Worm (Caenorhabditis elegans) whole organism, L1 larva: ENCODE measurements around the gene Y39A3B.8.

ENCODE experiments used
- aha-1 ChIP-seq: fragments of 150-350 bp; optimal IDR thresholded peaks from 2 replicates; lab custom pipeline; 2014; ENCODE audit warnings: missing biosample characterization, missing genetic modification characterization
- aly-2 ChIP-seq: fragments of 150-350 bp; optimal IDR thresholded peaks from 2 replicates; lab custom pipeline; 2014; ENCODE audit warnings: missing biosample characterization, missing genetic modification characterization
- blmp-1 ChIP-seq: fragments of 150-350 bp; optimal IDR thresholded peaks from 2 replicates; lab custom pipeline; 2014; ENCODE audit warnings: missing biosample characterization, missing genetic modification characterization
- ceh-8 ChIP-seq: fragments of 200-800 bp; sonication (Bioruptor generic); optimal IDR thresholded peaks from 2 replicates; lab custom pipeline; 2018; ENCODE audit warnings: mild to moderate bottlenecking, missing genetic modification characterization, moderate library complexity, missing compliant biosample characterization
- efl-1 ChIP-seq, 4 experiments: fragments of 150-350 bp; optimal IDR thresholded peaks in 3 of 4; peaks in 1 of 4; 1 replicate in 1 of 4; 2 replicates in 3 of 4; lab custom pipeline; 2014; ENCODE audit warnings: missing biosample characterization in 2 of 4, missing genetic modification characterization in 2 of 4, missing genetic modification reagents in 2 of 4
- egl-27 ChIP-seq, 2 experiments: fragments of 150-350 bp in 1 of 2; sonication (generic microtip); optimal IDR thresholded peaks; 3 replicates each; lab custom pipeline; 2017 to 2018; ENCODE audit warnings: missing biosample characterization in 2 of 2, missing genetic modification characterization in 2 of 2, missing genetic modification reagents in 2 of 2
- elt-2 ChIP-seq: sonication (generic microtip); optimal IDR thresholded peaks from 2 replicates; lab custom pipeline; 2016; ENCODE audit warnings: missing genetic modification characterization, mild to moderate bottlenecking, inconsistent platforms, missing compliant biosample characterization, missing genetic modification reagents
- hlh-17 ChIP-seq: fragments of 200-800 bp; sonication (Bioruptor generic); optimal IDR thresholded peaks from 2 replicates; lab custom pipeline; 2018; ENCODE audit warnings: missing genetic modification characterization, mild to moderate bottlenecking, missing compliant biosample characterization, moderate library complexity, borderline replicate concordance
- hlh-4 ChIP-seq: sonication (generic microtip); optimal IDR thresholded peaks from 2 replicates; lab custom pipeline; 2016; ENCODE audit warnings: mild to moderate bottlenecking, missing genetic modification characterization, missing compliant biosample characterization
- hpl-2 ChIP-seq: fragments of 150-350 bp; optimal IDR thresholded peaks from 2 replicates; lab custom pipeline; 2014; ENCODE audit warnings: missing biosample characterization, missing genetic modification reagents, missing genetic modification characterization
- jun-1 ChIP-seq: fragments of 150-350 bp; optimal IDR thresholded peaks from 2 replicates; lab custom pipeline; 2014; ENCODE audit warnings: missing biosample characterization, missing genetic modification reagents, missing genetic modification characterization
- lin-13 ChIP-seq: fragments of 150-350 bp; optimal IDR thresholded peaks from 2 replicates; lab custom pipeline; 2014; ENCODE audit warnings: missing biosample characterization, missing genetic modification reagents, missing genetic modification characterization
- lin-14 ChIP-seq: fragments of 200-800 bp; sonication (Bioruptor generic); optimal IDR thresholded peaks from 2 replicates; lab custom pipeline; 2018; ENCODE audit warnings: mild to moderate bottlenecking, missing genetic modification characterization, moderate library complexity, missing compliant biosample characterization
- lin-39 ChIP-seq: fragments of 150-350 bp; optimal IDR thresholded peaks from 2 replicates; lab custom pipeline; 2014; ENCODE audit warnings: missing biosample characterization, missing genetic modification reagents, missing genetic modification characterization
- lir-3 ChIP-seq: sonication (generic microtip); optimal IDR thresholded peaks from 2 replicates; lab custom pipeline; 2016; ENCODE audit warnings: mild to moderate bottlenecking, missing genetic modification characterization, moderate library complexity, missing compliant biosample characterization; ENCODE audit not compliant: poor library complexity
- lsy-2 ChIP-seq, 2 experiments: fragments of 150-350 bp; optimal IDR thresholded peaks; 2 replicates each; lab custom pipeline; 2014; ENCODE audit warnings: missing biosample characterization in 2 of 2, missing genetic modification characterization in 2 of 2
- mab-9 ChIP-seq: fragments of 200-800 bp; sonication (Bioruptor generic); IDR thresholded peaks from 2 replicates; pipeline ENCODE4 v1.3.6; 2022; ENCODE audit warnings: missing genetic modification reagents, missing genetic modification characterization, missing compliant biosample characterization
- nhr-11 ChIP-seq: fragments of 150-350 bp; optimal IDR thresholded peaks from 2 replicates; lab custom pipeline; 2014; ENCODE audit warnings: missing biosample characterization, missing genetic modification characterization
- nhr-71 ChIP-seq: sonication (generic microtip); optimal IDR thresholded peaks from 2 replicates; lab custom pipeline; 2016; ENCODE audit warnings: mild to moderate bottlenecking, missing genetic modification characterization, moderate library complexity, missing compliant biosample characterization
- nhr-76 ChIP-seq: sonication (generic microtip); optimal IDR thresholded peaks from 2 replicates; lab custom pipeline; 2017; ENCODE audit warnings: missing biosample characterization, missing genetic modification characterization
- nhr-84 ChIP-seq: sonication (generic microtip); optimal IDR thresholded peaks from 2 replicates; lab custom pipeline; 2017; ENCODE audit warnings: missing biosample characterization, missing genetic modification characterization
- nhr-85 ChIP-seq: sonication (generic microtip); peaks from one replicate; lab custom pipeline; 2016; ENCODE audit warnings: missing genetic modification characterization, inconsistent platforms, missing compliant biosample characterization
- pax-3 ChIP-seq: fragments of 200-800 bp; sonication (Bioruptor generic); optimal IDR thresholded peaks from 2 replicates; lab custom pipeline; 2018; ENCODE audit warnings: mild to moderate bottlenecking, missing genetic modification characterization, moderate library complexity, missing compliant biosample characterization
- skn-1 ChIP-seq: fragments of 150-350 bp; optimal IDR thresholded peaks from 2 replicates; lab custom pipeline; 2014; ENCODE audit warnings: missing biosample characterization, missing genetic modification characterization
- sup-37 ChIP-seq: fragments of 200-800 bp; sonication (Bioruptor generic); optimal IDR thresholded peaks from 2 replicates; lab custom pipeline; 2018; ENCODE audit warnings: mild to moderate bottlenecking, missing genetic modification characterization, missing compliant biosample characterization
- tbx-2 ChIP-seq: sonication (generic microtip); optimal IDR thresholded peaks from 2 replicates; lab custom pipeline; 2016; ENCODE audit warnings: missing genetic modification characterization, missing compliant biosample characterization
- unc-30 ChIP-seq: sonication (generic microtip); optimal IDR thresholded peaks from 2 replicates; lab custom pipeline; 2017; ENCODE audit warnings: missing biosample characterization, missing genetic modification characterization
- unc-98 ChIP-seq: fragments of 200-800 bp; sonication (Bioruptor generic); IDR thresholded peaks from 2 replicates; pipeline ENCODE4 v1.3.6; 2022; ENCODE audit warnings: missing genetic modification characterization, missing compliant biosample characterization
- vab-15 ChIP-seq: sonication (generic microtip); optimal IDR thresholded peaks from 2 replicates; lab custom pipeline; 2017; ENCODE audit warnings: missing genotype, mild to moderate bottlenecking, missing genetic modification characterization, missing compliant biosample characterization
- zag-1 ChIP-seq: fragments of 150-350 bp; optimal IDR thresholded peaks from 2 replicates; lab custom pipeline; 2014; ENCODE audit warnings: missing biosample characterization, missing genetic modification characterization

Y39A3B.8 gene

DNA sequence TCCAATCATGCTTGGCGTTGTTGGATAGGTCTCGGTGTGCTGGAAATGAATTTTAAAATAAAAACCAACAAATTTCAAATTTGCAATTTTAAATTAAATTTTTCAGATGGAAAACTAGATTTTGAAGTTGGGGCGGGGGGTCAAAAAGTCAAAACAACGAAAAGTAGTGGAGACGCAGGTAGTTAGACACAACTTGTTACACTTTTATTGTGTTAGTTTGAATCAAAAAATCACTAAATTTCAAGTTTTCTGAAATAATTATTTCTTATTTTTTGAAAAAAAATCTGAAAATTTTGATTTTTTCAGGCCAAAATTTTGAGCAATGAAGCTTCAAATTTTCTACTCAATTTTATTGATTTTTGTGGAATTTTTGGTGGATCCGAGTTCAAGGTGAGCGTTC lies at the start of gene Y39A3B.8:
Gene Y39A3B.8, plus strand, starts transcription at position 301 of the 400 bp plus-strand sequence.
- TF ChIP-seq efl-1 (optimal IDR thresholded peaks at IDR 0.05; lab: Kevin White, UChicago) (no peak), efl-1 (GFP tag; optimal IDR thresholded peaks at IDR 0.05 in 1 of 2; lab: Kevin White, UChicago) (peak in 1 of 2 experiments; percentile 29), lin-14 (GFP tag; lab: Kevin White, UChicago) (no peak), elt-2 (tag; lab: Kevin White, UChicago) (no peak), sup-37 (GFP tag; lab: Kevin White, UChicago) (no peak)
- TF ChIP-seq, all 84 proteins: peak for 1

DNA sequence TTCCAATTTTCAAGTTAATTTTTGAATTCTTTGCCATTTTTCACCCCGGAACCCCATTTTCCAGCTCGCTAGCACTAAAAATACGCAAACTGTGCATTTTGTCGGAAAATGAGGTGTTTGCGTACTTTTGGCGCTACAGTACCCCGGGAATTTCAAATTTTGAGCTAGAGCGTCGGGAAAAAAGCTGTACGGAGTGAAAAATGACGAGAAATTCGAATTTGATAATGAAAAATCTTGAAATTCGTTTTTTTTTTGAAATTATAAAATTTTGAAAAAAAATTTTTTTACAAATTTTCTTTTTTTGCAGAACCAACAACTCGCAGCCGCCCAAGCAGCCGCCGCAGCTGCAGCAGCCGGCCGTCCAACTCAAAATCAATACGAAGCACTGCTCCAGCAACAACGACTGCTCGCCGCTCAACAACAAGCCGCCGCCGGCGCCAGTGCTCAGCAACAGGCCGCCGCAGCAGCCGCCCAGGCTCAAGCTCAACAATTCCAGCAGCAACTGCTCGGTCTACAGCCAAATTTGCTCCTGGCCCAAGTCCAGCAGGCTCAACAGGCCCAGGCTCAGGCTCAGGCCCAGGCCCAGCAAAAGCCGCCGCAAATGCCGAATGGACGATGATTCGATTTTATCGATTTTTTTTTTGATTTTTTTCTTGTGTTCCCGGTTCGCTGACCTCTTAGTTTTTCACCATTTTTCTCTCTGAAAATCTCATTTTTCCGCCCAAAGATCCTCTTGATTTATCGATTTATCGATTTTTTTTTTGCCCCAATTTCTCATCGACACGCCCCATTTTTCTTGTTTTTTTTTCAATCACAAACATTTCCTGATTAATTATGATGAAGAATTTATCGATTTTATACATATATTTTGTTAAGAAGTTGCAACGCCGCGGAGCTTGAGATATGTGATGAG lies 48.8 kb upstream of the Y39A3B.8 start:
- peak; percentile 0 for TF ChIP-seq ceh-8
- TF ChIP-seq zag-1 (tag; lab: Kevin White, UChicago) = no peak
- no peak for TF ChIP-seq egl-27 (tag; optimal IDR thresholded peaks at IDR 0.05; lab: Kevin White, UChicago)
- TF ChIP-seq nhr-76 (tag; lab: Kevin White, UChicago) = no peak
- TF ChIP-seq efl-1 (optimal IDR thresholded peaks at IDR 0.05; lab: Kevin White, UChicago) = no peak
- peak in 1 of 2 experiments; percentile 77 for TF ChIP-seq efl-1 (GFP tag; optimal IDR thresholded peaks at IDR 0.05 in 1 of 2; lab: Kevin White, UChicago)
- no peak for TF ChIP-seq pax-3 (tag; lab: Kevin White, UChicago)
- TF ChIP-seq lin-13 (GFP tag; lab: Kevin White, UChicago) = no peak
- no peak for TF ChIP-seq blmp-1 (tag; lab: Kevin White, UChicago)
- TF ChIP-seq nhr-85 = peak; percentile 61
- no peak for TF ChIP-seq unc-98
- TF ChIP-seq skn-1 (tag; lab: Kevin White, UChicago) = no peak
- peak; percentile 55 to 58 for TF ChIP-seq lsy-2 (tag; optimal IDR thresholded peaks at IDR 0.05; lab: Kevin White, UChicago)
- no peak for TF ChIP-seq nhr-84 (tag; lab: Kevin White, UChicago)
- no peak for TF ChIP-seq hlh-4 (tag; lab: Kevin White, UChicago)
- TF ChIP-seq mab-9 (GFP tag; lab: Robert Waterston, UW) = no peak
- TF ChIP-seq, all 84 proteins: peak for 4

DNA sequence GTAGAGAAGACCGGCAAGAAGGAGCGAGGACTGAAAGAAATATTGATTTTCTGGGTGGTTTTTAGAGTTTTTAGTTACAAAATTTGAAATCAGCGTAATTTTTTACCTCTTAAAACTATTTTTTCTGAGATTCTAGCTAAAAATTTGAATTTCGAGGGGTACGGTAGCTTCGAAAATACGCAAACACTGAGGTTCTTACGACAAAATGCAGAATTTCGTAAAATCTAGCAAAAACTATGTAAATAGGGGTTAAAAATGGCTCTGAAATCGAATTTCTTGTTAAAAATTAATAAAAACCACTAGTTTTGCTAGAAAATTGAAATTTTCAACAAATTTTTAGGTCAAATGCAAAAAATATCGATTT lies 48.2 kb upstream of the Y39A3B.8 start:
- TF ChIP-seq tbx-2 (tag; lab: Kevin White, UChicago) = no peak
- no peak for TF ChIP-seq hpl-2 (GFP tag; lab: Kevin White, UChicago)
- TF ChIP-seq skn-1 (tag; lab: Kevin White, UChicago) = no peak
- no peak for TF ChIP-seq vab-15 (tag; lab: Kevin White, UChicago)
- no peak for TF ChIP-seq jun-1 (tag; lab: Kevin White, UChicago)
- TF ChIP-seq lsy-2 (tag; optimal IDR thresholded peaks at IDR 0.05; lab: Kevin White, UChicago) = peak; percentile 24 to 61
- no peak for TF ChIP-seq pax-3 (tag; lab: Kevin White, UChicago)
- peak; percentile 24 for TF ChIP-seq lin-13 (GFP tag; lab: Kevin White, UChicago)
- TF ChIP-seq nhr-85 = peak; percentile 49
- TF ChIP-seq nhr-11 (tag; lab: Kevin White, UChicago) = no peak
- peak; percentile 66 for TF ChIP-seq aly-2 (tag; lab: Kevin White, UChicago)
- TF ChIP-seq efl-1 (optimal IDR thresholded peaks at IDR 0.05; lab: Kevin White, UChicago) = no peak
- peak in 1 of 2 experiments; percentile 54 for TF ChIP-seq efl-1 (GFP tag; optimal IDR thresholded peaks at IDR 0.05 in 1 of 2; lab: Kevin White, UChicago)
- no peak for TF ChIP-seq lir-3 (tag; lab: Kevin White, UChicago)
- TF ChIP-seq, all 84 proteins: peak for 5

DNA sequence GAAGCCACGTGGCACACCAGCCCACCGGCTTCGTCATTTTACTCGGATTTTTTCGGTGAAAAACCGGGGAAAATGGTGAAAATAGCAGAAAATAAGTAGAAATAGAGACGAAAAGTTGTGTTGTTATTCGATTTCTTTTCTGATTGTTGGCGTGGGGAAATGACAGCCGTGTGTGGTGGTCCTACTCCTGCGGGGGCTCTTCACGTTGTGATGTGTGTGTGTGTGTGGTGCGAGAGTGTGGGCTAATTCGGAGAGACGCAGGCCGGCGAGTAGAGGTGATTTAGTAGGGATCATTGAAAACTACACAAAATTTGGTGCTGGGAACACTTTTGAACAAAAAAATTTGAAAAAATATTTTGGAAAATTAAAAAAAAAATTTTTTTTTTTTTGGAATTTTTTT lies 44.3 kb upstream of the Y39A3B.8 start, which contains the start of gene F53A3.1:
Gene F53A3.1, minus strand, starts transcription at position 150 of the 400 bp plus-strand sequence.
- no peak for TF ChIP-seq nhr-71 (tag; lab: Kevin White, UChicago)
- TF ChIP-seq aha-1 (tag; lab: Kevin White, UChicago) = no peak
- no peak for TF ChIP-seq unc-30 (tag; lab: Kevin White, UChicago)
- no peak for TF ChIP-seq hlh-17 (GFP tag; lab: Kevin White, UChicago)
- TF ChIP-seq skn-1 (tag; lab: Kevin White, UChicago) = no peak
- TF ChIP-seq lin-39 (tag; lab: Kevin White, UChicago) = no peak
- TF ChIP-seq, all 84 proteins: peak for 0
